Fruit fly (Drosophila melanogaster): ENCODE results near the gene CG3386.

The CG3386 gene

DNA sequence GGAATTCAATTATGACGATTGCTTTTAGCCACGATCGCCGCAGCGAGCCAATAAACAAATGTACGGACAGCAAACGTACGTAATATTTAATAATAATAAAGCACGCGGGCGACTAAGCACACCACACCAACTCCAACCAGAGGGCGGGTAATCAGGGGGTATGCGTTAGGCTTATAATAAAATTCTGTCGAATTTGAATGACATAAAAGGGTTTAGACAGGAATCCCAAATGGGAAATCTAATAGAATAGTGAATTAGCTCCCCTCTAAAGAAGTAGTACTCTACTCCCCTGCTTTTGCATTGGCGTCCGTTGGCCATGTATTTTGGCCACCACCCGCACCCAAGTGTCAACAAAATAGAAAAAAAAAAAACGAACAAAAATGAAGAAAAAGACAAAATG, 40.1 kb upstream of the CG3386 start (continued):
- TF ChIP-seq CG4730 (GFP tag; IDR thresholded peaks at IDR 0.05) = peak; percentile 43; the same call in 1 of the 2 replicates
- TF ChIP-seq CG32532 (GFP tag; IDR thresholded peaks at IDR 0.05) = 0 out of 2 replicates have a peak, but pooled peaks have one; percentile 48
- TF ChIP-seq Gsc (GFP tag; IDR thresholded peaks at IDR 0.05) = no peak
- TF ChIP-seq CG13424 (tag; optimal IDR thresholded peaks at IDR 0.05) = peak; percentile 31
- no peak for TF ChIP-seq fd96Cb (tag; optimal IDR thresholded peaks at IDR 0.05)
- TF ChIP-seq nerfin-2 (GFP tag; IDR thresholded peaks at IDR 0.05; ENCODE audit: partially characterized antibody) = 0 out of 2 replicates have a peak, but pooled peaks have one; percentile 8
- no peak for TF ChIP-seq Chrac-16 (GFP tag; optimal IDR thresholded peaks at IDR 0.05)
- no peak for TF ChIP-seq CG4404 (GFP tag; IDR thresholded peaks at IDR 0.05)
- TF ChIP-seq jumu (GFP tag; optimal IDR thresholded peaks at IDR 0.05) = no peak
- TF ChIP-seq pros (GFP tag; optimal IDR thresholded peaks at IDR 0.05) = no peak
- TF ChIP-seq Med (GFP tag) = peak; percentile 70
- peak; percentile 27 for TF ChIP-seq grau (tag; optimal IDR thresholded peaks at IDR 0.05)
- no peak for TF ChIP-seq Myb (GFP tag; optimal IDR thresholded peaks at IDR 0.05)
- TF ChIP-seq slbo (GFP tag; IDR thresholded peaks at IDR 0.05) = peak; percentile 45; the same call in 1 of the 2 replicates
- TF ChIP-seq zfh1 (GFP tag; IDR thresholded peaks at IDR 0.05) = peak; percentile 54; the same call in 1 of the 3 replicates
- no peak for TF ChIP-seq CG12744 (GFP tag; optimal IDR thresholded peaks at IDR 0.05)
- TF ChIP-seq CG13624 (GFP tag; optimal IDR thresholded peaks at IDR 0.05) = no peak
- TF ChIP-seq CG32772 (GFP tag; IDR thresholded peaks at IDR 0.05) = peak; percentile 56
- TF ChIP-seq vvl (GFP tag; IDR thresholded peaks at IDR 0.05) = peak; percentile 57; the same call in 1 of the 2 replicates
- peak; percentile 57; the same call in 2 of the 3 replicates for TF ChIP-seq CG16813 (GFP tag; IDR thresholded peaks at IDR 0.05; ENCODE audit: partially characterized antibody)
- TF ChIP-seq CG1233 (GFP tag; optimal IDR thresholded peaks at IDR 0.05) = no peak
- TF ChIP-seq CG12769 (tag; optimal IDR thresholded peaks at IDR 0.05) = peak; percentile 3
- no peak for TF ChIP-seq Fer3 (tag; optimal IDR thresholded peaks at IDR 0.05)
- no peak for TF ChIP-seq pnt (GFP tag; optimal IDR thresholded peaks at IDR 0.05)
- peak; percentile 24 for TF ChIP-seq sqz (GFP tag; optimal IDR thresholded peaks at IDR 0.05)
- no peak for TF ChIP-seq Trl (optimal IDR thresholded peaks at IDR 0.05)
- TF ChIP-seq Trl (GFP tag; optimal IDR thresholded peaks at IDR 0.05) = no peak
- 0 out of 3 replicates have a peak, but pooled peaks have one; percentile 22 for TF ChIP-seq Opbp (GFP tag; IDR thresholded peaks at IDR 0.05; ENCODE audit: partially characterized antibody)
- no peak for TF ChIP-seq Doc2 (GFP tag; IDR thresholded peaks at IDR 0.05)
- TF ChIP-seq CG9876 (GFP tag; optimal IDR thresholded peaks at IDR 0.05) = no peak
- no peak for TF ChIP-seq dimm (GFP tag; IDR thresholded peaks at IDR 0.05)
- TF ChIP-seq onecut (GFP tag; IDR thresholded peaks at IDR 0.05) = no peak; the same call in 1 of the 2 replicates
- peak; percentile 16 for TF ChIP-seq Sox100B (GFP tag; optimal IDR thresholded peaks at IDR 0.05)
- TF ChIP-seq pan (optimal IDR thresholded peaks at IDR 0.05) = no peak
- TF ChIP-seq pan (GFP tag; optimal IDR thresholded peaks at IDR 0.05 in 1 of 2, IDR thresholded peaks at IDR 0.05 in 1 of 2) = peak in 1 of 2 experiments; percentile 68
- no peak for TF ChIP-seq nom (GFP tag; optimal IDR thresholded peaks at IDR 0.05)
- TF ChIP-seq Poxn (GFP tag; IDR thresholded peaks at IDR 0.05) = no peak
- 0 out of 2 replicates have a peak, but pooled peaks have one; percentile 9 for TF ChIP-seq CG11247 (GFP tag; IDR thresholded peaks at IDR 0.05)
- no peak for TF ChIP-seq disco-r (GFP tag; optimal IDR thresholded peaks at IDR 0.05)
- TF ChIP-seq CG15514 (GFP tag; optimal IDR thresholded peaks at IDR 0.05) = no peak
- TF ChIP-seq salm (tag; optimal IDR thresholded peaks at IDR 0.05) = no peak
- TF ChIP-seq CG9932 (GFP tag; IDR thresholded peaks at IDR 0.05) = peak; percentile 43; the same call in 1 of the 2 replicates
- TF ChIP-seq ab (GFP tag; optimal IDR thresholded peaks at IDR 0.05) = no peak
- TF ChIP-seq inv (GFP tag; IDR thresholded peaks at IDR 0.05; ENCODE audit: partially characterized antibody) = no peak; the same call in 1 of the 2 replicates
- TF ChIP-seq CG2120 (GFP tag; optimal IDR thresholded peaks at IDR 0.05) = peak; percentile 3
- TF ChIP-seq bbx (GFP tag; IDR thresholded peaks at IDR 0.05; ENCODE audit: partially characterized antibody) = no peak
- TF ChIP-seq mld (GFP tag; IDR thresholded peaks at IDR 0.05; ENCODE audit: partially characterized antibody) = no peak
- no peak for TF ChIP-seq ems (GFP tag; optimal IDR thresholded peaks at IDR 0.05)
- TF ChIP-seq HLH3B (GFP tag; IDR thresholded peaks at IDR 0.05) = peak; percentile 52
- peak; percentile 8 for TF ChIP-seq CoRest (tag; optimal IDR thresholded peaks at IDR 0.05)
- no peak for TF ChIP-seq trh (GFP tag; optimal IDR thresholded peaks at IDR 0.05)
